Worm (Caenorhabditis elegans) whole organism, L1 larva: Measurements from ENCODE around the gene F14H3.6.
A peak's percentile ranks its signal among the peaks of the same experiment; 100 is the strongest.

Experiments used
- C04F5.9 ChIP-seq: sonication (generic microtip); optimal IDR thresholded peaks from 2 replicates; lab custom pipeline; 2016; ENCODE audit warnings: missing genetic modification characterization, missing compliant biosample characterization
- C34B4.2 ChIP-seq: sonication (generic microtip); optimal IDR thresholded peaks from 2 replicates; lab custom pipeline; 2017; ENCODE audit warnings: mild to moderate bottlenecking, missing genetic modification characterization, missing compliant biosample characterization
- F16B12.6 ChIP-seq: fragments of 150-350 bp; optimal IDR thresholded peaks from 2 replicates; lab custom pipeline; 2014; ENCODE audit warnings: missing biosample characterization, missing genetic modification characterization
- aha-1 ChIP-seq: fragments of 150-350 bp; optimal IDR thresholded peaks from 2 replicates; lab custom pipeline; 2014; ENCODE audit warnings: missing biosample characterization, missing genetic modification characterization
- ceh-8 ChIP-seq: fragments of 200-800 bp; sonication (Bioruptor generic); optimal IDR thresholded peaks from 2 replicates; lab custom pipeline; 2018; ENCODE audit warnings: mild to moderate bottlenecking, missing genetic modification characterization, moderate library complexity, missing compliant biosample characterization
- ceh-82 ChIP-seq, 3 experiments: fragments of 150-350 bp in 1 of 3; sonication (generic microtip) in 2 of 3; optimal IDR thresholded peaks; 2 replicates each; lab custom pipeline; 2014 to 2017; ENCODE audit warnings: missing biosample characterization in 3 of 3, missing genetic modification characterization in 3 of 3
- ceh-88 ChIP-seq: fragments of 200-800 bp; sonication (Bioruptor generic); IDR thresholded peaks from 2 replicates; pipeline ENCODE4 v1.3.6; 2022; ENCODE audit warnings: missing genetic modification characterization, missing compliant biosample characterization
- ces-1 ChIP-seq: fragments of 150-350 bp; optimal IDR thresholded peaks from 2 replicates; lab custom pipeline; 2014; ENCODE audit warnings: missing biosample characterization, missing genetic modification reagents, missing genetic modification characterization
- dpl-1 ChIP-seq, 3 experiments: fragments of 150-350 bp in 2 of 3; sonication (generic microtip) in 1 of 3; optimal IDR thresholded peaks; 2 replicates each; lab custom pipeline; 2014 to 2017; ENCODE audit warnings: missing biosample characterization in 3 of 3, missing genetic modification characterization in 3 of 3, missing genetic modification reagents in 3 of 3
- dsc-1 ChIP-seq: sonication (generic microtip); optimal IDR thresholded peaks from 2 replicates; lab custom pipeline; 2016; ENCODE audit warnings: mild to moderate bottlenecking, missing genetic modification characterization, missing compliant biosample characterization
- efl-1 ChIP-seq, 4 experiments: fragments of 150-350 bp; optimal IDR thresholded peaks in 3 of 4; peaks in 1 of 4; 1 replicate in 1 of 4; 2 replicates in 3 of 4; lab custom pipeline; 2014; ENCODE audit warnings: missing biosample characterization in 2 of 4, missing genetic modification characterization in 2 of 4, missing genetic modification reagents in 2 of 4
- efl-3 ChIP-seq: fragments of 200-800 bp; sonication (Bioruptor generic); optimal IDR thresholded peaks from 2 replicates; lab custom pipeline; 2018; ENCODE audit warnings: mild to moderate bottlenecking, missing genetic modification characterization, missing compliant biosample characterization
- elt-2 ChIP-seq: sonication (generic microtip); optimal IDR thresholded peaks from 2 replicates; lab custom pipeline; 2016; ENCODE audit warnings: missing genetic modification characterization, mild to moderate bottlenecking, inconsistent platforms, missing compliant biosample characterization, missing genetic modification reagents
- ets-5 ChIP-seq: fragments of 200-800 bp; sonication (Bioruptor generic); IDR thresholded peaks from 2 replicates; pipeline ENCODE4 v1.3.6; 2022; ENCODE audit warnings: missing genetic modification characterization, missing compliant biosample characterization
- fkh-10 ChIP-seq: sonication (generic microtip); optimal IDR thresholded peaks from 2 replicates; lab custom pipeline; 2017; ENCODE audit warnings: missing biosample characterization, missing genetic modification reagents, missing genetic modification characterization
- fkh-4 ChIP-seq: sonication (generic microtip); optimal IDR thresholded peaks from 2 replicates; lab custom pipeline; 2016; ENCODE audit warnings: missing compliant biosample characterization, missing genetic modification characterization, borderline replicate concordance
- fos-1 ChIP-seq: fragments of 150-350 bp; optimal IDR thresholded peaks from 2 replicates; lab custom pipeline; 2014; ENCODE audit warnings: missing biosample characterization, missing genetic modification characterization
- hlh-17 ChIP-seq: fragments of 200-800 bp; sonication (Bioruptor generic); optimal IDR thresholded peaks from 2 replicates; lab custom pipeline; 2018; ENCODE audit warnings: missing genetic modification characterization, mild to moderate bottlenecking, missing compliant biosample characterization, moderate library complexity, borderline replicate concordance
- hlh-4 ChIP-seq: sonication (generic microtip); optimal IDR thresholded peaks from 2 replicates; lab custom pipeline; 2016; ENCODE audit warnings: mild to moderate bottlenecking, missing genetic modification characterization, missing compliant biosample characterization
- hpl-2 ChIP-seq: fragments of 150-350 bp; optimal IDR thresholded peaks from 2 replicates; lab custom pipeline; 2014; ENCODE audit warnings: missing biosample characterization, missing genetic modification reagents, missing genetic modification characterization
- irx-1 ChIP-seq: sonication (generic microtip); optimal IDR thresholded peaks from 2 replicates; lab custom pipeline; 2016; ENCODE audit warnings: missing genetic modification characterization, missing compliant biosample characterization
- mdl-1 ChIP-seq, 2 experiments: fragments of 150-350 bp; optimal IDR thresholded peaks; 2 replicates each; lab custom pipeline; 2014 to 2017; ENCODE audit warnings: missing biosample characterization in 2 of 2, missing genetic modification characterization in 2 of 2, inconsistent platforms in 1 of 2
- mep-1 ChIP-seq: fragments of 150-350 bp; optimal IDR thresholded peaks from 2 replicates; lab custom pipeline; 2014; ENCODE audit warnings: missing biosample characterization, missing genetic modification characterization
- nhr-20 ChIP-seq: sonication (generic microtip); optimal IDR thresholded peaks from 2 replicates; lab custom pipeline; 2016; ENCODE audit warnings: mild to moderate bottlenecking, missing genetic modification characterization, missing compliant biosample characterization
- nhr-76 ChIP-seq: sonication (generic microtip); optimal IDR thresholded peaks from 2 replicates; lab custom pipeline; 2017; ENCODE audit warnings: missing biosample characterization, missing genetic modification characterization
- nhr-77 ChIP-seq: fragments of 150-350 bp; optimal IDR thresholded peaks from 2 replicates; lab custom pipeline; 2014; ENCODE audit warnings: missing biosample characterization, missing genetic modification characterization
- nhr-84 ChIP-seq: sonication (generic microtip); optimal IDR thresholded peaks from 2 replicates; lab custom pipeline; 2017; ENCODE audit warnings: missing biosample characterization, missing genetic modification characterization
- nhr-90 ChIP-seq: sonication (generic microtip); optimal IDR thresholded peaks from 2 replicates; lab custom pipeline; 2016; ENCODE audit warnings: mild to moderate bottlenecking, missing genetic modification characterization, missing compliant biosample characterization; ENCODE audit not compliant: poor library complexity
- pag-3 ChIP-seq: sonication (generic microtip); optimal IDR thresholded peaks from 2 replicates; lab custom pipeline; 2017; ENCODE audit warnings: missing genetic modification characterization, mild to moderate bottlenecking, missing compliant biosample characterization, antibody characterized with exemption, borderline replicate concordance; ENCODE audit not compliant: insufficient read depth
- snpc-4 ChIP-seq: fragments of 150-350 bp; optimal IDR thresholded peaks from 2 replicates; lab custom pipeline; 2014; ENCODE audit warnings: missing biosample characterization, missing genetic modification characterization
- snu-23 ChIP-seq: sonication (generic microtip); optimal IDR thresholded peaks from 2 replicates; lab custom pipeline; 2016; ENCODE audit warnings: missing genetic modification characterization, missing compliant biosample characterization
- sptf-1 ChIP-seq: fragments of 150-350 bp; optimal IDR thresholded peaks from 2 replicates; lab custom pipeline; 2014; ENCODE audit warnings: missing biosample characterization, missing genetic modification characterization
- swsn-7 ChIP-seq: sonication (generic microtip); optimal IDR thresholded peaks from 2 replicates; lab custom pipeline; 2016; ENCODE audit warnings: missing genetic modification characterization, missing compliant biosample characterization
- tbx-2 ChIP-seq: sonication (generic microtip); optimal IDR thresholded peaks from 2 replicates; lab custom pipeline; 2016; ENCODE audit warnings: missing genetic modification characterization, missing compliant biosample characterization
- tlp-1 ChIP-seq: fragments of 150-350 bp; optimal IDR thresholded peaks from 2 replicates; lab custom pipeline; 2014; ENCODE audit warnings: missing biosample characterization, missing genetic modification characterization
- unc-30 ChIP-seq: sonication (generic microtip); optimal IDR thresholded peaks from 2 replicates; lab custom pipeline; 2017; ENCODE audit warnings: missing biosample characterization, missing genetic modification characterization
- unc-62 ChIP-seq: fragments of 150-350 bp; optimal IDR thresholded peaks from 2 replicates; lab custom pipeline; 2014; ENCODE audit warnings: missing biosample characterization, missing genetic modification reagents, missing genetic modification characterization
- unc-86 ChIP-seq: sonication (generic microtip); optimal IDR thresholded peaks from 2 replicates; lab custom pipeline; 2016; ENCODE audit warnings: missing genetic modification characterization, missing compliant biosample characterization
- unc-98 ChIP-seq: fragments of 200-800 bp; sonication (Bioruptor generic); IDR thresholded peaks from 2 replicates; pipeline ENCODE4 v1.3.6; 2022; ENCODE audit warnings: missing genetic modification characterization, missing compliant biosample characterization
- xbp-1 ChIP-seq: sonication (generic microtip); optimal IDR thresholded peaks from 2 replicates; lab custom pipeline; 2016; ENCODE audit warnings: missing genetic modification characterization, missing compliant biosample characterization
- ztf-4 ChIP-seq: fragments of 150-350 bp; optimal IDR thresholded peaks from 2 replicates; lab custom pipeline; 2014; ENCODE audit warnings: missing biosample characterization, missing genetic modification characterization

Gene F14H3.6

ce11 chrV:16029237-16029636 is 29.5 kb downstream of the F14H3.6 start:
- TF ChIP-seq mdl-1 (tag; optimal IDR thresholded peaks at IDR 0.05; lab: Kevin White, UChicago), result no peak
- no peak for TF ChIP-seq fkh-10 (GFP tag; lab: Kevin White, UChicago)
- TF ChIP-seq efl-1 (optimal IDR thresholded peaks at IDR 0.05; lab: Kevin White, UChicago), result no peak
- peak in 1 of 2 experiments; percentile 46 for TF ChIP-seq efl-1 (GFP tag; optimal IDR thresholded peaks at IDR 0.05 in 1 of 2; lab: Kevin White, UChicago)
- TF ChIP-seq, all 84 proteins: peak for 1

- TF ChIP-seq ceh-88 (GFP tag; lab: Robert Waterston, UW), result no peak
- TF ChIP-seq ceh-82 (tag; optimal IDR thresholded peaks at IDR 0.05; lab: Kevin White, UChicago), result no peak
- no peak for TF ChIP-seq dpl-1 (GFP tag; optimal IDR thresholded peaks at IDR 0.05; lab: Kevin White, UChicago)
- no peak for TF ChIP-seq F16B12.6 (tag; lab: Kevin White, UChicago)
- no peak for TF ChIP-seq hpl-2 (GFP tag; lab: Kevin White, UChicago)
- TF ChIP-seq nhr-84 (tag; lab: Kevin White, UChicago), result no peak
- TF ChIP-seq tlp-1 (tag; lab: Kevin White, UChicago), result no peak
- TF ChIP-seq pag-3 (tag; lab: Kevin White, UChicago), result no peak
- no peak for TF ChIP-seq snu-23 (GFP tag; lab: Kevin White, UChicago)
- no peak for TF ChIP-seq fkh-10 (GFP tag; lab: Kevin White, UChicago)
These were observed 33.8 kb downstream of the F14H3.6 start for ce11 chrV:16024917-16025316.

ce11 chrV:16024300-16024699 is 34.4 kb downstream of the F14H3.6 start, which contains the start of gene T10C6.6:
TSS of gene T10C6.6 (plus strand) at chrV:16024326.
- peak; percentile 27 for TF ChIP-seq elt-2 (tag; lab: Kevin White, UChicago)
- no peak for TF ChIP-seq ceh-88 (GFP tag; lab: Robert Waterston, UW)
- TF ChIP-seq efl-1 (optimal IDR thresholded peaks at IDR 0.05; lab: Kevin White, UChicago), result no peak
- TF ChIP-seq efl-1 (GFP tag; optimal IDR thresholded peaks at IDR 0.05 in 1 of 2; lab: Kevin White, UChicago), result peak in 1 of 2 experiments; percentile 82

ce11 chrV:16023559-16023958 is 35.1 kb downstream of the F14H3.6 start:
- TF ChIP-seq hlh-4 (tag; lab: Kevin White, UChicago), result no peak
- TF ChIP-seq ceh-8 (GFP tag; lab: Kevin White, UChicago), result peak; percentile 5
- no peak for TF ChIP-seq unc-86 (tag; lab: Kevin White, UChicago)

ce11 chrV:16023051-16023450 is 35.6 kb downstream of the F14H3.6 start, which contains the start of gene cwc-15:
TSS of gene cwc-15 (plus strand) at chrV:16023351.
- no peak for TF ChIP-seq fos-1
- TF ChIP-seq unc-62 (GFP tag; lab: Kevin White, UChicago), result no peak
- TF ChIP-seq aha-1, result no peak
- TF ChIP-seq hlh-17, result no peak
- TF ChIP-seq, all 84 proteins: peak for 0

- no peak for TF ChIP-seq ets-5 (GFP tag; lab: Robert Waterston, UW)
- no peak for TF ChIP-seq hlh-4 (tag; lab: Kevin White, UChicago)
- TF ChIP-seq nhr-90 (tag; lab: Kevin White, UChicago), result peak; percentile 75
- no peak for TF ChIP-seq mdl-1 (tag; optimal IDR thresholded peaks at IDR 0.05; lab: Kevin White, UChicago)
- TF ChIP-seq irx-1 (tag; lab: Kevin White, UChicago), result peak; percentile 72
- TF ChIP-seq swsn-7 (tag; lab: Kevin White, UChicago), result peak; percentile 52
- TF ChIP-seq xbp-1, result peak; percentile 55
- no peak for TF ChIP-seq sptf-1 (tag; lab: Kevin White, UChicago)
- no peak for TF ChIP-seq unc-30
- no peak for TF ChIP-seq ztf-4 (tag; lab: Kevin White, UChicago)
- peak; percentile 92 to 95 for TF ChIP-seq efl-1 (optimal IDR thresholded peaks at IDR 0.05; lab: Kevin White, UChicago)
- TF ChIP-seq efl-1 (GFP tag; optimal IDR thresholded peaks at IDR 0.05 in 1 of 2; lab: Kevin White, UChicago), result peak; percentile 92 to 99
- no peak for TF ChIP-seq mep-1 (tag; lab: Kevin White, UChicago)
- TF ChIP-seq nhr-20, result peak; percentile 56
- no peak for TF ChIP-seq aha-1
- peak; percentile 60 for TF ChIP-seq fkh-4 (tag; lab: Kevin White, UChicago)
- TF ChIP-seq nhr-76 (tag; lab: Kevin White, UChicago), result no peak
- no peak for TF ChIP-seq C04F5.9
- TF ChIP-seq snpc-4 (tag; lab: Kevin White, UChicago), result peak; percentile 68
- peak; percentile 66 for TF ChIP-seq unc-98 (GFP tag; lab: Robert Waterston, UW)
- TF ChIP-seq dsc-1 (tag; lab: Kevin White, UChicago), result peak; percentile 52
- TF ChIP-seq fkh-10 (GFP tag; lab: Kevin White, UChicago), result no peak
- no peak for TF ChIP-seq efl-3 (GFP tag; lab: Kevin White, UChicago)
- TF ChIP-seq ces-1 (GFP tag; lab: Kevin White, UChicago), result no peak
- no peak for TF ChIP-seq nhr-84 (tag; lab: Kevin White, UChicago)
- no peak for TF ChIP-seq C34B4.2
- TF ChIP-seq nhr-77 (tag; lab: Kevin White, UChicago), result no peak
- TF ChIP-seq tbx-2 (tag; lab: Kevin White, UChicago), result no peak
These were observed 36.1 kb downstream of the F14H3.6 start for ce11 chrV:16022600-16022999.
